Fruit fly (Drosophila melanogaster) whole organism: ENCODE results near the gene pnt.

ENCODE experiments used
- CG8478 ChIP-seq: fragments of >200 bp; optimal IDR thresholded peaks from 2 replicates; lab custom pipeline; 2018; ENCODE audit warnings: inconsistent platforms
- Dll ChIP-seq: fragments of >200 bp; optimal IDR thresholded peaks from 2 replicates; lab custom pipeline; 2017
- EcR ChIP-seq, 2 experiments: fragments of >200 bp; optimal IDR thresholded peaks; 2 replicates each; lab custom pipeline; 2017; ENCODE audit warnings: missing biosample characterization in 2 of 2, missing genetic modification characterization in 2 of 2, missing genetic modification reagents in 2 of 2
- pan ChIP-seq: fragments of >200 bp; optimal IDR thresholded peaks from 2 replicates; lab custom pipeline; 2017
- psq ChIP-seq: fragments of >200 bp; optimal IDR thresholded peaks from 2 replicates; lab custom pipeline; 2017
- usp ChIP-seq: fragments of >200 bp; optimal IDR thresholded peaks from 2 replicates; lab custom pipeline; 2017; ENCODE audit warnings: missing biosample characterization, missing genetic modification characterization, mixed read lengths

Gene pnt

dm6 chr3R:23347432-23348305 lies 1.7 kb upstream of the pnt start, which contains the start of gene PolE1:
PolE1 (plus strand) TSS chr3R:23348128.
- TF ChIP-seq EcR (GFP tag; optimal IDR thresholded peaks at IDR 0.05; lab: Kevin White, UChicago) (no peak), CG8478 (lab: Kevin White, UChicago) (no peak), pan (lab: Kevin White, UChicago) (no peak), usp (GFP tag; lab: Kevin White, UChicago) (no peak), Dll (lab: Kevin White, UChicago) (no peak)

- TF ChIP-seq usp (GFP tag; lab: Kevin White, UChicago) (no peak), CG8478 (lab: Kevin White, UChicago) (no peak), pan (lab: Kevin White, UChicago) (no peak), psq (lab: Kevin White, UChicago) (no peak), EcR (GFP tag; optimal IDR thresholded peaks at IDR 0.05; lab: Kevin White, UChicago) (no peak), Dll (lab: Kevin White, UChicago) (no peak)
Measured at dm6 chr3R:23346893-23347396, 978 bp upstream of the pnt start.

- no peak for TF ChIP-seq pan (lab: Kevin White, UChicago)
- TF ChIP-seq usp (GFP tag; lab: Kevin White, UChicago) = no peak
- no peak for TF ChIP-seq psq (lab: Kevin White, UChicago)
- no peak for TF ChIP-seq EcR (GFP tag; optimal IDR thresholded peaks at IDR 0.05; lab: Kevin White, UChicago)
- TF ChIP-seq Dll (lab: Kevin White, UChicago) = no peak
- TF ChIP-seq CG8478 (lab: Kevin White, UChicago) = no peak
Measured at dm6 chr3R:23345057-23345776, 750 bp downstream of the pnt start.

dm6 chr3R:23343707-23344310 lies 2.2 kb downstream of the pnt start:
- TF ChIP-seq Dll (lab: Kevin White, UChicago) = no peak
- TF ChIP-seq CG8478 (lab: Kevin White, UChicago) = no peak
- no peak for TF ChIP-seq usp (GFP tag; lab: Kevin White, UChicago)
- no peak for TF ChIP-seq EcR (GFP tag; optimal IDR thresholded peaks at IDR 0.05; lab: Kevin White, UChicago)
- no peak for TF ChIP-seq psq (lab: Kevin White, UChicago)
- no peak for TF ChIP-seq pan (lab: Kevin White, UChicago)

dm6 chr3R:23341769-23342352 lies 4.1 kb downstream of the pnt start:
- TF ChIP-seq psq (lab: Kevin White, UChicago) = no peak
- no peak for TF ChIP-seq usp (GFP tag; lab: Kevin White, UChicago)
- TF ChIP-seq Dll (lab: Kevin White, UChicago) = no peak

dm6 chr3R:23340621-23341020 lies 5.3 kb downstream of the pnt start:
- TF ChIP-seq psq (lab: Kevin White, UChicago) (no peak), Dll (lab: Kevin White, UChicago) (no peak), pan (lab: Kevin White, UChicago) (no peak), CG8478 (lab: Kevin White, UChicago) (no peak)

- TF ChIP-seq usp (GFP tag; lab: Kevin White, UChicago) (no peak), CG8478 (lab: Kevin White, UChicago) (no peak), pan (lab: Kevin White, UChicago) (no peak), EcR (GFP tag; optimal IDR thresholded peaks at IDR 0.05; lab: Kevin White, UChicago) (no peak), Dll (lab: Kevin White, UChicago) (no peak), psq (lab: Kevin White, UChicago) (no peak)
Measured at dm6 chr3R:23338290-23338689, 7.7 kb downstream of the pnt start.

dm6 chr3R:23337183-23337825 lies 8.7 kb downstream of the pnt start:
- TF ChIP-seq EcR (GFP tag; optimal IDR thresholded peaks at IDR 0.05; lab: Kevin White, UChicago) (no peak), CG8478 (lab: Kevin White, UChicago) (no peak), psq (lab: Kevin White, UChicago) (no peak), pan (lab: Kevin White, UChicago) (no peak), usp (GFP tag; lab: Kevin White, UChicago) (no peak), Dll (lab: Kevin White, UChicago) (no peak)

- no peak for TF ChIP-seq EcR (GFP tag; optimal IDR thresholded peaks at IDR 0.05; lab: Kevin White, UChicago)
- no peak for TF ChIP-seq pan (lab: Kevin White, UChicago)
- no peak for TF ChIP-seq usp (GFP tag; lab: Kevin White, UChicago)
- TF ChIP-seq Dll (lab: Kevin White, UChicago) = no peak
- no peak for TF ChIP-seq CG8478 (lab: Kevin White, UChicago)
- no peak for TF ChIP-seq psq (lab: Kevin White, UChicago)
Measured at dm6 chr3R:23336513-23336912, 9.5 kb downstream of the pnt start.

dm6 chr3R:23335577-23335976 lies 10.4 kb downstream of the pnt start:
- TF ChIP-seq Dll (lab: Kevin White, UChicago) (no peak), usp (GFP tag; lab: Kevin White, UChicago) (no peak), pan (lab: Kevin White, UChicago) (no peak), CG8478 (lab: Kevin White, UChicago) (no peak), psq (lab: Kevin White, UChicago) (no peak), EcR (GFP tag; optimal IDR thresholded peaks at IDR 0.05; lab: Kevin White, UChicago) (no peak)
